Fruit fly (Drosophila melanogaster): ENCODE results near the gene Keap1.

Keap1 gene

dm6 chr3R:17080666-17081358 is 1.1 kb upstream of the Keap1 start (continued):
- TF ChIP-seq mirr (GFP tag; optimal IDR thresholded peaks at IDR 0.05): peak; percentile 8
- peak; percentile 91 for TF ChIP-seq Fer3 (tag; optimal IDR thresholded peaks at IDR 0.05)
- 0 out of 2 replicates have a peak, but pooled peaks have one; percentile 35 for TF ChIP-seq dan (GFP tag; IDR thresholded peaks at IDR 0.05)
- peak; percentile 88 for TF ChIP-seq Dip3 (GFP tag; optimal IDR thresholded peaks at IDR 0.05)
- TF ChIP-seq CG7987 (GFP tag; optimal IDR thresholded peaks at IDR 0.05): peak; percentile 79
- TF ChIP-seq CG18764 (GFP tag; optimal IDR thresholded peaks at IDR 0.05): peak; percentile 91
- peak; percentile 85 for TF ChIP-seq CG9215 (GFP tag; IDR thresholded peaks at IDR 0.05)
- peak; percentile 77 for TF ChIP-seq scrt (GFP tag; optimal IDR thresholded peaks at IDR 0.05)
- TF ChIP-seq pb (GFP tag; optimal IDR thresholded peaks at IDR 0.05): peak; percentile 85
- TF ChIP-seq Hmx (GFP tag; optimal IDR thresholded peaks at IDR 0.05): peak; percentile 83
- peak; percentile 99 for TF ChIP-seq sens (GFP tag)
- peak; percentile 92 for TF ChIP-seq NfI (GFP tag; optimal IDR thresholded peaks at IDR 0.05)
- no peak for TF ChIP-seq abd-A (tag; optimal IDR thresholded peaks at IDR 0.05)
- TF ChIP-seq CG31224 (GFP tag; IDR thresholded peaks at IDR 0.05): peak; percentile 83
- TF ChIP-seq gt (GFP tag; IDR thresholded peaks at IDR 0.05): peak; percentile 76
- TF ChIP-seq bcd (GFP tag; optimal IDR thresholded peaks at IDR 0.05): peak; percentile 96
- TF ChIP-seq CG9797 (GFP tag; optimal IDR thresholded peaks at IDR 0.05): no peak
- peak; percentile 94 for TF ChIP-seq CG13296 (GFP tag; optimal IDR thresholded peaks at IDR 0.05)
- TF ChIP-seq cwo (GFP tag; optimal IDR thresholded peaks at IDR 0.05): peak; percentile 93
- TF ChIP-seq CG4360 (GFP tag; IDR thresholded peaks at IDR 0.05): peak; percentile 69
- no peak for TF ChIP-seq yki (optimal IDR thresholded peaks at IDR 0.05)
- TF ChIP-seq CG6254 (GFP tag; optimal IDR thresholded peaks at IDR 0.05): peak; percentile 95
- peak; percentile 97 for TF ChIP-seq PHDP (tag; optimal IDR thresholded peaks at IDR 0.05)
- peak; percentile 91 for TF ChIP-seq sob (GFP tag; IDR thresholded peaks at IDR 0.05)
- TF ChIP-seq Atf3 (GFP tag; optimal IDR thresholded peaks at IDR 0.05): peak; percentile 85
- peak; percentile 85 for TF ChIP-seq ac (GFP tag; optimal IDR thresholded peaks at IDR 0.05)
- peak; percentile 90 for TF ChIP-seq ewg (GFP tag; optimal IDR thresholded peaks at IDR 0.05)
- TF ChIP-seq CG14050 (GFP tag; IDR thresholded peaks at IDR 0.05): peak; percentile 93
- TF ChIP-seq CG16815 (GFP tag; optimal IDR thresholded peaks at IDR 0.05): peak; percentile 90
- peak; percentile 62 for TF ChIP-seq ham (GFP tag; IDR thresholded peaks at IDR 0.05)
- TF ChIP-seq CG2875 (GFP tag; optimal IDR thresholded peaks at IDR 0.05): peak; percentile 97
- TF ChIP-seq dimm (GFP tag; IDR thresholded peaks at IDR 0.05): 0 out of 2 replicates have a peak, but pooled peaks have one; percentile 72
- peak; percentile 95 for TF ChIP-seq tgo (GFP tag; IDR thresholded peaks at IDR 0.05)
- TF ChIP-seq Dek (tag; optimal IDR thresholded peaks at IDR 0.05): peak; percentile 92
- peak; percentile 72 for TF ChIP-seq CG2889 (GFP tag; IDR thresholded peaks at IDR 0.05)
- peak; percentile 74 for TF ChIP-seq CG13894 (tag; optimal IDR thresholded peaks at IDR 0.05)
- peak; percentile 90 for TF ChIP-seq HmgZ (tag; optimal IDR thresholded peaks at IDR 0.05)
- no peak for TF ChIP-seq eve (GFP tag; optimal IDR thresholded peaks at IDR 0.05)
- TF ChIP-seq Mes4 (GFP tag; optimal IDR thresholded peaks at IDR 0.05): peak; percentile 89
- TF ChIP-seq gro (GFP tag; optimal IDR thresholded peaks at IDR 0.05): peak; percentile 85
- peak; percentile 81 for TF ChIP-seq CG17612 (GFP tag; IDR thresholded peaks at IDR 0.05)
- TF ChIP-seq CG18619 (GFP tag; optimal IDR thresholded peaks at IDR 0.05): peak; percentile 95
- TF ChIP-seq CG8388 (GFP tag; optimal IDR thresholded peaks at IDR 0.05): peak; percentile 99
- TF ChIP-seq HLH3B (GFP tag; IDR thresholded peaks at IDR 0.05): peak; percentile 93
- TF ChIP-seq gcm (GFP tag; optimal IDR thresholded peaks at IDR 0.05): peak; percentile 98
- peak; percentile 94 for TF ChIP-seq CG2120 (GFP tag; optimal IDR thresholded peaks at IDR 0.05)
- peak; percentile 85 for TF ChIP-seq NC2β (GFP tag; optimal IDR thresholded peaks at IDR 0.05)
- peak; percentile 53 for TF ChIP-seq emc (GFP tag; optimal IDR thresholded peaks at IDR 0.05)
- TF ChIP-seq grn (GFP tag; optimal IDR thresholded peaks at IDR 0.05): peak; percentile 80
- TF ChIP-seq CG8089 (GFP tag; optimal IDR thresholded peaks at IDR 0.05): peak; percentile 83
- peak; percentile 88 for TF ChIP-seq CG3847 (GFP tag; IDR thresholded peaks at IDR 0.05)

Data from whole organism, embryonic.